Fruit fly (Drosophila melanogaster) whole organism, wandering third instar larva: ENCODE results near the gene CG11892.

Experiments used
- Abd-B ChIP-seq: fragments of >200 bp; optimal IDR thresholded peaks from 2 replicates; lab custom pipeline; 2017; ENCODE audit warnings: missing biosample characterization, missing genetic modification characterization
- CG32264 ChIP-seq: fragments of 200-800 bp; sonication (Bioruptor generic); optimal IDR thresholded peaks from 2 replicates; lab custom pipeline; 2016; ENCODE audit warnings: missing biosample characterization, missing genetic modification characterization
- CG9705 ChIP-seq: fragments of 200-800 bp; sonication (Bioruptor generic); optimal IDR thresholded peaks from 2 replicates; lab custom pipeline; 2018; ENCODE audit warnings: missing biosample characterization, mild to moderate bottlenecking, missing genetic modification characterization
- CrebA ChIP-seq: fragments of 200-800 bp; sonication (Bioruptor generic); optimal IDR thresholded peaks from 2 replicates; lab custom pipeline; 2016; ENCODE audit warnings: missing biosample characterization, mild to moderate bottlenecking, missing genetic modification characterization, borderline replicate concordance
- Dfd ChIP-seq: fragments of >200 bp; optimal IDR thresholded peaks from 2 replicates; lab custom pipeline; 2017; ENCODE audit warnings: missing biosample characterization, missing genetic modification characterization
- Dif ChIP-seq: fragments of 200-275, 200-300 bp; sonication (Bioruptor generic); optimal IDR thresholded peaks from 2 replicates; lab custom pipeline; 2018; ENCODE audit warnings: missing biosample characterization, missing genetic modification characterization; ENCODE audit not compliant: partially characterized antibody
- GATAd ChIP-seq: sonication (Bioruptor generic); optimal IDR thresholded peaks from 2 replicates; lab custom pipeline; 2016; ENCODE audit warnings: missing biosample characterization, missing genetic modification characterization
- HLH106 ChIP-seq: fragments of 200-800 bp; optimal IDR thresholded peaks from 3 replicates; lab custom pipeline; 2019; ENCODE audit warnings: missing biosample characterization, mild to moderate bottlenecking, missing genetic modification characterization, moderate library complexity
- Hnf4 ChIP-seq: fragments of 200-800 bp; sonication (Bioruptor generic); optimal IDR thresholded peaks from 2 replicates; lab custom pipeline; 2016; ENCODE audit warnings: missing biosample characterization, mild to moderate bottlenecking, missing genetic modification characterization
- Hr78 ChIP-seq: fragments of >200 bp; optimal IDR thresholded peaks from 2 replicates; lab custom pipeline; 2017; ENCODE audit warnings: missing biosample characterization, missing genetic modification characterization
- Hr83 ChIP-seq: fragments of 200-300 bp; sonication (Bioruptor generic); optimal IDR thresholded peaks from 2 replicates; lab custom pipeline; 2016; ENCODE audit warnings: missing biosample characterization, mild to moderate bottlenecking, missing genetic modification characterization, moderate library complexity; ENCODE audit not compliant: poor library complexity, severe bottlenecking
- Jra ChIP-seq: sonication (Bioruptor generic); optimal IDR thresholded peaks from 2 replicates; lab custom pipeline; 2016; ENCODE audit warnings: missing biosample characterization, missing genetic modification characterization
- Mio ChIP-seq: sonication (Bioruptor generic); optimal IDR thresholded peaks from 2 replicates; lab custom pipeline; 2016; ENCODE audit warnings: missing biosample characterization, missing genetic modification characterization
- Myc ChIP-seq: fragments of >200 bp; optimal IDR thresholded peaks from 2 replicates; lab custom pipeline; 2017
- N ChIP-seq: fragments of >200 bp; optimal IDR thresholded peaks from 2 replicates; lab custom pipeline; 2018; ENCODE audit warnings: missing biosample characterization, missing external identifiers, missing genetic modification characterization
- OdsH ChIP-seq: fragments of 200-800 bp; sonication (Bioruptor generic); optimal IDR thresholded peaks from 2 replicates; lab custom pipeline; 2016; ENCODE audit warnings: missing biosample characterization, mild to moderate bottlenecking, missing genetic modification characterization
- Rel ChIP-seq, 2 experiments: fragments of 200-800 bp; sonication (Bioruptor generic) in 1 of 2; optimal IDR thresholded peaks; 2 replicates in 1 of 2; 3 replicates in 1 of 2; lab custom pipeline; 2016 to 2019; ENCODE audit warnings: mild to moderate bottlenecking in 2 of 2, missing biosample characterization in 2 of 2, missing genetic modification characterization in 2 of 2, moderate library complexity in 1 of 2
- Sp1 ChIP-seq: fragments of 200-800 bp; sonication (Bioruptor generic); optimal IDR thresholded peaks from 3 replicates; lab custom pipeline; 2019; ENCODE audit warnings: missing biosample characterization, mild to moderate bottlenecking, missing genetic modification characterization, moderate library complexity
- Vsx2 ChIP-seq: fragments of 200-300, 225-300 bp; sonication (Bioruptor generic); optimal IDR thresholded peaks from 2 replicates; lab custom pipeline; 2018; ENCODE audit warnings: missing biosample characterization, missing genetic modification characterization; ENCODE audit not compliant: partially characterized antibody
- br ChIP-seq: fragments of 200-800 bp; sonication (Bioruptor generic); optimal IDR thresholded peaks from 2 replicates; lab custom pipeline; 2016; ENCODE audit warnings: missing biosample characterization, missing genetic modification characterization
- brk ChIP-seq: fragments of 200-800 bp; sonication (Bioruptor generic); optimal IDR thresholded peaks from 2 replicates; lab custom pipeline; 2016; ENCODE audit warnings: missing biosample characterization, mild to moderate bottlenecking, missing genetic modification characterization
- dl ChIP-seq, 2 experiments: fragments of 175-275, 200-275 bp in 1 of 2; fragments of 200-275 bp in 1 of 2; sonication (Bioruptor generic); optimal IDR thresholded peaks; lab custom pipeline; 2018; ENCODE audit warnings: mild to moderate bottlenecking in 2 of 2, missing biosample characterization in 2 of 2, missing genetic modification characterization in 2 of 2, moderate library complexity in 2 of 2; ENCODE audit not compliant: partially characterized antibody in 2 of 2, insufficient read depth in 1 of 2
- dmrt93B ChIP-seq: fragments of 200-800 bp; sonication (Bioruptor generic); optimal IDR thresholded peaks from 2 replicates; lab custom pipeline; 2018; ENCODE audit warnings: missing biosample characterization, mild to moderate bottlenecking, missing genetic modification characterization
- dsf ChIP-seq: sonication (Bioruptor generic); optimal IDR thresholded peaks from 2 replicates; lab custom pipeline; 2016; ENCODE audit warnings: missing biosample characterization, missing genetic modification characterization, borderline replicate concordance
- ey ChIP-seq: fragments of 200-800 bp; sonication (Bioruptor generic); optimal IDR thresholded peaks from 2 replicates; lab custom pipeline; 2016; ENCODE audit warnings: missing biosample characterization, missing genetic modification characterization
- foxo ChIP-seq, 2 experiments: fragments of 200-800 bp; sonication (Bioruptor generic); optimal IDR thresholded peaks; 2 replicates in 1 of 2; 3 replicates in 1 of 2; lab custom pipeline; 2016 to 2017; ENCODE audit warnings: missing biosample characterization in 2 of 2, missing genetic modification characterization in 2 of 2
- fru ChIP-seq: fragments of 200-800 bp; sonication (Bioruptor generic); optimal IDR thresholded peaks from 3 replicates; lab custom pipeline; 2016; ENCODE audit warnings: missing biosample characterization, mild to moderate bottlenecking, missing genetic modification characterization
- h ChIP-seq: fragments of 200-800 bp; sonication (Bioruptor generic); optimal IDR thresholded peaks from 3 replicates; lab custom pipeline; 2016; ENCODE audit warnings: missing biosample characterization, mild to moderate bottlenecking, missing genetic modification characterization
- jim ChIP-seq: fragments of 175-275, 200-325 bp; sonication (Bioruptor generic); optimal IDR thresholded peaks from 2 replicates; lab custom pipeline; 2016; ENCODE audit warnings: missing biosample characterization, mild to moderate bottlenecking, missing genetic modification characterization
- lola ChIP-seq: fragments of >200 bp; optimal IDR thresholded peaks from 2 replicates; lab custom pipeline; 2017; ENCODE audit warnings: missing biosample characterization, missing genetic modification characterization
- pan ChIP-seq: fragments of >200 bp; optimal IDR thresholded peaks from 2 replicates; lab custom pipeline; 2017
- psq ChIP-seq: fragments of 200-800 bp; sonication (Bioruptor generic); optimal IDR thresholded peaks from 3 replicates; lab custom pipeline; 2017; ENCODE audit warnings: missing biosample characterization, mild to moderate bottlenecking, missing genetic modification characterization, moderate library complexity
- rgr ChIP-seq: fragments of 200-800 bp; sonication (Bioruptor generic); optimal IDR thresholded peaks from 3 replicates; lab custom pipeline; 2016; ENCODE audit warnings: missing biosample characterization, mild to moderate bottlenecking, missing genetic modification characterization
- sage ChIP-seq: fragments of 200-800 bp; sonication (Bioruptor generic); optimal IDR thresholded peaks from 2 replicates; lab custom pipeline; 2016; ENCODE audit warnings: missing biosample characterization, mild to moderate bottlenecking, missing genetic modification characterization
- sv ChIP-seq: fragments of 200-800 bp; sonication (Bioruptor generic); optimal IDR thresholded peaks from 3 replicates; lab custom pipeline; 2016; ENCODE audit warnings: missing biosample characterization, missing genetic modification characterization
- tai ChIP-seq: sonication (Bioruptor generic); optimal IDR thresholded peaks from 2 replicates; lab custom pipeline; 2016; ENCODE audit warnings: missing biosample characterization, missing genetic modification characterization
- usp ChIP-seq: fragments of >200 bp; optimal IDR thresholded peaks from 2 replicates; lab custom pipeline; 2017; ENCODE audit warnings: missing biosample characterization, missing genetic modification characterization
- woc ChIP-seq: sonication (Bioruptor generic); optimal IDR thresholded peaks from 2 replicates; lab custom pipeline; 2016; ENCODE audit warnings: missing biosample characterization, mild to moderate bottlenecking, missing genetic modification characterization

Gene CG11892

DNA sequence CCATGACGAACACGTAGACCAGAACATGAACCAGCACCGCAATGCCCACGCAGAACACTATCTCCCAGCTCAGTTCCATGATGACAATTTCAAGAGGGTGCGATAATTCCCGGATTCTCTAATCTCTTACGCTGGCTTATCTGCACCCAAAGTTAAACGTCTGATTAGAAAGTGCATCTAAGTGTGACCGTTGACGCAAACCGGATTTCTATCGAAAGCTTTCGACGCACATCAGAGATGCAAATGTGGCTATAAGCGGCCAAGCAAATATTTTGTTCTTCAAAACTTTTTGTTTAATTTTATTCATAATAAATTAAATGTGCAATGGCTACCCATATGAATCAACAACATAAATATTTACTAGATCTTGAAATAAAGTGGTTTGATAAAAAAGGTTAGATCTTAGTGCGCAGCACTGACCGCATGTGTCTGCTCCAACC lies 19.0 kb upstream of the CG11892 start, which contains the start of the genes Kdsr and CG11858:
Gene Kdsr (minus strand): TSS at position 177 of the 440 bp plus-strand sequence.
Gene CG11858 (plus strand): TSS at position 420 of the 440 bp plus-strand sequence.
- TF ChIP-seq Myc (peak; percentile 99), N (GFP tag; lab: Kevin White, UChicago) (no peak), HLH106 (peak; percentile 72), woc (peak; percentile 93), br (GFP tag; lab: Kevin White, UChicago) (peak; percentile 72), Sp1 (GFP tag; lab: Kevin White, UChicago) (peak; percentile 74), Rel (GFP tag; optimal IDR thresholded peaks at IDR 0.05; lab: Kevin White, UChicago) (no peak), Rel (tag; optimal IDR thresholded peaks at IDR 0.05; lab: Kevin White, UChicago) (peak; percentile 53), sv (GFP tag; lab: Kevin White, UChicago) (peak; percentile 67), usp (GFP tag; lab: Kevin White, UChicago) (no peak), Hnf4 (GFP tag; lab: Kevin White, UChicago) (no peak), Jra (GFP tag; lab: Kevin White, UChicago) (peak; percentile 62), fru (GFP tag; lab: Kevin White, UChicago) (peak; percentile 75), dmrt93B (GFP tag; lab: Kevin White, UChicago) (no peak), lola (GFP tag; lab: Kevin White, UChicago) (no peak), Dfd (no peak), dl (GFP tag; optimal IDR thresholded peaks at IDR 0.05; lab: Kevin White, UChicago; ENCODE audit: insufficient read depth in 1 of 2, partially characterized antibody in 2 of 2) (no peak), Mio (GFP tag; lab: Kevin White, UChicago) (no peak), psq (GFP tag; lab: Kevin White, UChicago) (peak; percentile 52), CrebA (GFP tag; lab: Kevin White, UChicago) (no peak), pan (lab: Kevin White, UChicago) (no peak), CG32264 (GFP tag; lab: Kevin White, UChicago) (peak; percentile 36), h (GFP tag; lab: Kevin White, UChicago) (peak; percentile 83), brk (GFP tag; lab: Kevin White, UChicago) (no peak), dsf (no peak), tai (GFP tag; lab: Kevin White, UChicago) (no peak), Hr78 (no peak), GATAd (GFP tag; lab: Kevin White, UChicago) (peak; percentile 57), jim (GFP tag; lab: Kevin White, UChicago) (no peak), Abd-B (GFP tag; lab: Kevin White, UChicago) (no peak), ey (GFP tag; lab: Kevin White, UChicago) (peak; percentile 75), rgr (peak; percentile 71), foxo (GFP tag; optimal IDR thresholded peaks at IDR 0.05; lab: Kevin White, UChicago) (peak; percentile 25 to 79), Hr83 (GFP tag; lab: Kevin White, UChicago) (no peak), sage (GFP tag; lab: Kevin White, UChicago) (no peak), CG9705 (GFP tag; lab: Kevin White, UChicago) (peak; percentile 72), Vsx2 (no peak), OdsH (GFP tag; lab: Kevin White, UChicago) (peak; percentile 55), Dif (GFP tag; lab: Kevin White, UChicago) (no peak)
- TF ChIP-seq, all 38 proteins: peak for 18

DNA sequence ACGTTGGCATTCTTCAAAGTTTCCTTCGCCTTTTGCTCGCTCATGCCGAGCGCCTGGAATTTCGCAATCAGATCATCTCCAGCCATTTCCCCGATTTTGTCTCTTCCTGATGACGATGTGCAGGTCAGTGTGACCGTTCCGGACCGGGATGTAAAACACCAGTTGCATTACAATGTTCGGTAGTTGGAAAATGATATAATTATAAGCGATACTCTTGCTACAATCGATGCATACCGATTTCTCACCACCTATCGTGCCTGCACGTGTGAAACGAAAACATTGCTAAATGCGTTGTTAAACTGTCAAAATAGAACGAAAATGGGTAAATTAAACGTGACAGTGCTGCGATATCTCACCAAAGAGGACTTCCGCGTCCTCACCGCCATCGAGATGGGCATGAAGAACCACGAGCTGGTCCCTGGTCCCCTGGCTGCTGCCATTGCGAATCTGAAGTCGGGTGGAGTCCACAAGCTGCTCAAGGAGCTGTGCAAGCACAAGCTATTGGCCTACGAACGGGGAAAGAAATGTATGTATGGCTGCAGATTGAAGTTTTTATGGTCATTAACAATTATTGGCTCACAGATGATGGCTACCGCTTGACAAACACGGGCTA lies 15.7 kb upstream of the CG11892 start, which contains the start of the genes GlnRS and RIOK2:
Gene GlnRS (minus strand): TSS at position 133 of the 613 bp plus-strand sequence.
Gene RIOK2 (plus strand): TSS at position 256 of the 613 bp plus-strand sequence.
- peak; percentile 59 for TF ChIP-seq Abd-B (GFP tag; lab: Kevin White, UChicago)
- TF ChIP-seq Hr78 = peak; percentile 79
- no peak for TF ChIP-seq Jra (GFP tag; lab: Kevin White, UChicago)
- no peak for TF ChIP-seq pan (lab: Kevin White, UChicago)
- TF ChIP-seq dsf = no peak
- TF ChIP-seq Sp1 (GFP tag; lab: Kevin White, UChicago) = peak; percentile 13
- no peak for TF ChIP-seq brk (GFP tag; lab: Kevin White, UChicago)
- TF ChIP-seq Myc = peak; percentile 75
- peak; percentile 100 for TF ChIP-seq N (GFP tag; lab: Kevin White, UChicago)
- no peak for TF ChIP-seq h (GFP tag; lab: Kevin White, UChicago)
- no peak for TF ChIP-seq Hnf4 (GFP tag; lab: Kevin White, UChicago)
- TF ChIP-seq Rel (GFP tag; optimal IDR thresholded peaks at IDR 0.05; lab: Kevin White, UChicago) = no peak
- TF ChIP-seq Rel (tag; optimal IDR thresholded peaks at IDR 0.05; lab: Kevin White, UChicago) = peak; percentile 54
- TF ChIP-seq GATAd (GFP tag; lab: Kevin White, UChicago) = no peak
- no peak for TF ChIP-seq OdsH (GFP tag; lab: Kevin White, UChicago)
- TF ChIP-seq sage (GFP tag; lab: Kevin White, UChicago) = no peak
